Fruit fly (Drosophila melanogaster) whole organism, wandering third instar larva: Measurements from ENCODE around the gene CG3436.

ENCODE experiments used
- Abd-B ChIP-seq: fragments of >200 bp; optimal IDR thresholded peaks from 2 replicates; lab custom pipeline; 2017; ENCODE audit warnings: missing biosample characterization, missing genetic modification characterization
- CG32264 ChIP-seq: fragments of 200-800 bp; sonication (Bioruptor generic); optimal IDR thresholded peaks from 2 replicates; lab custom pipeline; 2016; ENCODE audit warnings: missing biosample characterization, missing genetic modification characterization
- CG9705 ChIP-seq: fragments of 200-800 bp; sonication (Bioruptor generic); optimal IDR thresholded peaks from 2 replicates; lab custom pipeline; 2018; ENCODE audit warnings: missing biosample characterization, mild to moderate bottlenecking, missing genetic modification characterization
- Dif ChIP-seq: fragments of 200-275, 200-300 bp; sonication (Bioruptor generic); optimal IDR thresholded peaks from 2 replicates; lab custom pipeline; 2018; ENCODE audit warnings: missing biosample characterization, missing genetic modification characterization; ENCODE audit not compliant: partially characterized antibody
- GATAd ChIP-seq: sonication (Bioruptor generic); optimal IDR thresholded peaks from 2 replicates; lab custom pipeline; 2016; ENCODE audit warnings: missing biosample characterization, missing genetic modification characterization
- HLH106 ChIP-seq: fragments of 200-800 bp; optimal IDR thresholded peaks from 3 replicates; lab custom pipeline; 2019; ENCODE audit warnings: missing biosample characterization, mild to moderate bottlenecking, missing genetic modification characterization, moderate library complexity
- Hnf4 ChIP-seq: fragments of 200-800 bp; sonication (Bioruptor generic); optimal IDR thresholded peaks from 2 replicates; lab custom pipeline; 2016; ENCODE audit warnings: missing biosample characterization, mild to moderate bottlenecking, missing genetic modification characterization
- Hr78 ChIP-seq: fragments of >200 bp; optimal IDR thresholded peaks from 2 replicates; lab custom pipeline; 2017; ENCODE audit warnings: missing biosample characterization, missing genetic modification characterization
- Hr83 ChIP-seq: fragments of 200-300 bp; sonication (Bioruptor generic); optimal IDR thresholded peaks from 2 replicates; lab custom pipeline; 2016; ENCODE audit warnings: missing biosample characterization, mild to moderate bottlenecking, missing genetic modification characterization, moderate library complexity; ENCODE audit not compliant: poor library complexity, severe bottlenecking
- Jra ChIP-seq: sonication (Bioruptor generic); optimal IDR thresholded peaks from 2 replicates; lab custom pipeline; 2016; ENCODE audit warnings: missing biosample characterization, missing genetic modification characterization
- Mio ChIP-seq: sonication (Bioruptor generic); optimal IDR thresholded peaks from 2 replicates; lab custom pipeline; 2016; ENCODE audit warnings: missing biosample characterization, missing genetic modification characterization
- Myc ChIP-seq: fragments of >200 bp; optimal IDR thresholded peaks from 2 replicates; lab custom pipeline; 2017
- N ChIP-seq: fragments of >200 bp; optimal IDR thresholded peaks from 2 replicates; lab custom pipeline; 2018; ENCODE audit warnings: missing biosample characterization, missing external identifiers, missing genetic modification characterization
- OdsH ChIP-seq: fragments of 200-800 bp; sonication (Bioruptor generic); optimal IDR thresholded peaks from 2 replicates; lab custom pipeline; 2016; ENCODE audit warnings: missing biosample characterization, mild to moderate bottlenecking, missing genetic modification characterization
- Rel ChIP-seq, 2 experiments: fragments of 200-800 bp; sonication (Bioruptor generic) in 1 of 2; optimal IDR thresholded peaks; 2 replicates in 1 of 2; 3 replicates in 1 of 2; lab custom pipeline; 2016 to 2019; ENCODE audit warnings: mild to moderate bottlenecking in 2 of 2, missing biosample characterization in 2 of 2, missing genetic modification characterization in 2 of 2, moderate library complexity in 1 of 2
- Sp1 ChIP-seq: fragments of 200-800 bp; sonication (Bioruptor generic); optimal IDR thresholded peaks from 3 replicates; lab custom pipeline; 2019; ENCODE audit warnings: missing biosample characterization, mild to moderate bottlenecking, missing genetic modification characterization, moderate library complexity
- Vsx2 ChIP-seq: fragments of 200-300, 225-300 bp; sonication (Bioruptor generic); optimal IDR thresholded peaks from 2 replicates; lab custom pipeline; 2018; ENCODE audit warnings: missing biosample characterization, missing genetic modification characterization; ENCODE audit not compliant: partially characterized antibody
- br ChIP-seq: fragments of 200-800 bp; sonication (Bioruptor generic); optimal IDR thresholded peaks from 2 replicates; lab custom pipeline; 2016; ENCODE audit warnings: missing biosample characterization, missing genetic modification characterization
- dl ChIP-seq, 2 experiments: fragments of 175-275, 200-275 bp in 1 of 2; fragments of 200-275 bp in 1 of 2; sonication (Bioruptor generic); optimal IDR thresholded peaks; lab custom pipeline; 2018; ENCODE audit warnings: mild to moderate bottlenecking in 2 of 2, missing biosample characterization in 2 of 2, missing genetic modification characterization in 2 of 2, moderate library complexity in 2 of 2; ENCODE audit not compliant: partially characterized antibody in 2 of 2, insufficient read depth in 1 of 2
- dmrt93B ChIP-seq: fragments of 200-800 bp; sonication (Bioruptor generic); optimal IDR thresholded peaks from 2 replicates; lab custom pipeline; 2018; ENCODE audit warnings: missing biosample characterization, mild to moderate bottlenecking, missing genetic modification characterization
- dsf ChIP-seq: sonication (Bioruptor generic); optimal IDR thresholded peaks from 2 replicates; lab custom pipeline; 2016; ENCODE audit warnings: missing biosample characterization, missing genetic modification characterization, borderline replicate concordance
- ey ChIP-seq: fragments of 200-800 bp; sonication (Bioruptor generic); optimal IDR thresholded peaks from 2 replicates; lab custom pipeline; 2016; ENCODE audit warnings: missing biosample characterization, missing genetic modification characterization
- foxo ChIP-seq, 2 experiments: fragments of 200-800 bp; sonication (Bioruptor generic); optimal IDR thresholded peaks; 2 replicates in 1 of 2; 3 replicates in 1 of 2; lab custom pipeline; 2016 to 2017; ENCODE audit warnings: missing biosample characterization in 2 of 2, missing genetic modification characterization in 2 of 2
- fru ChIP-seq: fragments of 200-800 bp; sonication (Bioruptor generic); optimal IDR thresholded peaks from 3 replicates; lab custom pipeline; 2016; ENCODE audit warnings: missing biosample characterization, mild to moderate bottlenecking, missing genetic modification characterization
- h ChIP-seq: fragments of 200-800 bp; sonication (Bioruptor generic); optimal IDR thresholded peaks from 3 replicates; lab custom pipeline; 2016; ENCODE audit warnings: missing biosample characterization, mild to moderate bottlenecking, missing genetic modification characterization
- jim ChIP-seq: fragments of 175-275, 200-325 bp; sonication (Bioruptor generic); optimal IDR thresholded peaks from 2 replicates; lab custom pipeline; 2016; ENCODE audit warnings: missing biosample characterization, mild to moderate bottlenecking, missing genetic modification characterization
- lola ChIP-seq: fragments of >200 bp; optimal IDR thresholded peaks from 2 replicates; lab custom pipeline; 2017; ENCODE audit warnings: missing biosample characterization, missing genetic modification characterization
- pan ChIP-seq: fragments of >200 bp; optimal IDR thresholded peaks from 2 replicates; lab custom pipeline; 2017
- psq ChIP-seq: fragments of 200-800 bp; sonication (Bioruptor generic); optimal IDR thresholded peaks from 3 replicates; lab custom pipeline; 2017; ENCODE audit warnings: missing biosample characterization, mild to moderate bottlenecking, missing genetic modification characterization, moderate library complexity
- rgr ChIP-seq: fragments of 200-800 bp; sonication (Bioruptor generic); optimal IDR thresholded peaks from 3 replicates; lab custom pipeline; 2016; ENCODE audit warnings: missing biosample characterization, mild to moderate bottlenecking, missing genetic modification characterization
- sv ChIP-seq: fragments of 200-800 bp; sonication (Bioruptor generic); optimal IDR thresholded peaks from 3 replicates; lab custom pipeline; 2016; ENCODE audit warnings: missing biosample characterization, missing genetic modification characterization
- tai ChIP-seq: sonication (Bioruptor generic); optimal IDR thresholded peaks from 2 replicates; lab custom pipeline; 2016; ENCODE audit warnings: missing biosample characterization, missing genetic modification characterization
- usp ChIP-seq: fragments of >200 bp; optimal IDR thresholded peaks from 2 replicates; lab custom pipeline; 2017; ENCODE audit warnings: missing biosample characterization, missing genetic modification characterization
- woc ChIP-seq: sonication (Bioruptor generic); optimal IDR thresholded peaks from 2 replicates; lab custom pipeline; 2016; ENCODE audit warnings: missing biosample characterization, mild to moderate bottlenecking, missing genetic modification characterization

The CG3436 gene

DNA sequence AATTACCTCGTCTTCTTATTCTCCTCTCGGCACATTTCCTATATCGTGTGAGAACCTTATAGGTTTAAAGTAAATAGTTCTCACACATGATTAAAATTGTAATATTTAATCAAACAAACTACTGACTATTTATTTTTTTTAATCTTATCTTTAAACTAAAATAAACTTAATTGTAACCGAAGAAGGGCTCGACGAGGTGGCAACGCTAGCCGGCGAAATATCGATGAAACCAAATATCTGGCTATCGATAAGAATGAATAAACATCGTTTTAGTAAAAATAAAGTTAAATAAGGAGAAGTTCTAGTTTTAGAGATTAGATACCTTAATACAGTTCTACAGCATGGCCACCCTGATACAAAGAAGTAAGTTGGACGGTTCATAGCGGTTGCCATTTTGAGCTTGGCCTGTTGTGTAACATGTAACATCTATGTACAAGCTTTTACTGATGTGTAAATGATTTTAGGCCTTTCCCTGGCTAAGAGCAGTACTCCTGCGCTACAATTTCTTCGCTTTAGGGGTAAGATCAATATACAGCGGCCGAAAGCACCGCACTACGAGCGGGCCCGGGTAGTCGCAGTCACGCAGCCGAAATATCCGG is 47.8 kb downstream of the CG3436 start, which contains the start of gene mRpL10:
Gene mRpL10, plus strand, starts transcription at position 251 of the 599 bp plus-strand sequence.
- TF ChIP-seq jim (GFP tag; lab: Kevin White, UChicago) (no peak), Hr83 (GFP tag; lab: Kevin White, UChicago) (peak; percentile 48), Abd-B (GFP tag; lab: Kevin White, UChicago) (no peak), h (no peak), lola (no peak), woc (GFP tag; lab: Kevin White, UChicago) (no peak), Jra (GFP tag; lab: Kevin White, UChicago) (peak; percentile 34), br (GFP tag; lab: Kevin White, UChicago) (no peak), sv (peak; percentile 33), CG9705 (GFP tag; lab: Kevin White, UChicago) (peak; percentile 37), Hr78 (GFP tag; lab: Kevin White, UChicago) (no peak), psq (GFP tag; lab: Kevin White, UChicago) (peak; percentile 41), foxo (GFP tag; optimal IDR thresholded peaks at IDR 0.05; lab: Kevin White, UChicago) (peak in 1 of 2 experiments; percentile 63), OdsH (GFP tag; lab: Kevin White, UChicago) (peak; percentile 57), tai (no peak), fru (no peak), rgr (GFP tag; lab: Kevin White, UChicago) (no peak), HLH106 (peak; percentile 48), N (no peak), Rel (GFP tag; optimal IDR thresholded peaks at IDR 0.05; lab: Kevin White, UChicago) (no peak), Rel (tag; optimal IDR thresholded peaks at IDR 0.05; lab: Kevin White, UChicago) (peak; percentile 53), dsf (GFP tag; lab: Kevin White, UChicago) (no peak), pan (no peak), CG32264 (no peak), Vsx2 (GFP tag; lab: Kevin White, UChicago) (no peak), Hnf4 (GFP tag; lab: Kevin White, UChicago) (no peak), Myc (lab: Kevin White, UChicago) (no peak)

DNA sequence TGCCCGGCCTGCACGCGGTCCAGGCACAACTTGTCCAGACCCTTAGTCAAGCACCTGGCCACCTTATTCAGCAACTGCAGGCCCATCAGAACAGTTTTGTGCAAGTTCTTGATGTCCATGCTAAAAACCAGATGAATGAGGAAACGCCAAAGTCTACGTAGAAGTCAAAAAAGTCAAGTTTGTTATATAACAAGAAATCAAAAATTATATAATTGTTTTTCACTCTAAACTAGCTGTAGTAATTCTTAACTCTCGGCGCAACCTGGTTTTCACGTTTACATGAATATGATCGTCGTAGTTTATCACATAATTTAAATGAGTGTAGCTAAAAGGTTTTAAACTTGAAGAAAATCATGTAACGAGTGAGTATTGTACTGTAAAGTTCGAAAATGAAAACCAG is 48.7 kb downstream of the CG3436 start:
- TF ChIP-seq sv: no peak
- no peak for TF ChIP-seq foxo (GFP tag; optimal IDR thresholded peaks at IDR 0.05; lab: Kevin White, UChicago)
- no peak for TF ChIP-seq Hr83 (GFP tag; lab: Kevin White, UChicago)
- TF ChIP-seq jim (GFP tag; lab: Kevin White, UChicago): no peak
- TF ChIP-seq fru: no peak
- no peak for TF ChIP-seq OdsH (GFP tag; lab: Kevin White, UChicago)
- TF ChIP-seq psq (GFP tag; lab: Kevin White, UChicago): no peak
- TF ChIP-seq GATAd (GFP tag; lab: Kevin White, UChicago): no peak
- TF ChIP-seq Mio (GFP tag; lab: Kevin White, UChicago): no peak

DNA sequence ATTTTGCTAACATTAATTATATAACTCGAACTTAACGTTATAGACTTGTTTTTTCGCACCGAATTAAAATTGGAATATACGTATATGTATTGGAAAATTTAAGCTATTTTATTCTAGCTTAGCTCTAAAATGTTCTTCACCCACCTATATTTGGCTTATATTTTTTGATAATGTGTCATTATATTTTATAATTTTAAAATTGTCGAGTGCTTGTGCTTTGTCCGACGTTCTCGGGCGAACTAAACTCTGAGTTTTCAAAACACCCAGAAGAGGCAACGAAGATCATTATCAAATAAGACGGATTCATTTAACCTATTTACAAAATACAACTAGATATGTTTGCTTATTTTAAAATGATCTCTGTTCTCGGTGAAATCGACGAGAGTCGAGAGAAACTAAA is 50.7 kb downstream of the CG3436 start:
- TF ChIP-seq Hr78 (GFP tag; lab: Kevin White, UChicago) (no peak), lola (no peak), OdsH (GFP tag; lab: Kevin White, UChicago) (no peak), Myc (lab: Kevin White, UChicago) (no peak), Jra (GFP tag; lab: Kevin White, UChicago) (no peak), dl (GFP tag; optimal IDR thresholded peaks at IDR 0.05; lab: Kevin White, UChicago; ENCODE audit: insufficient read depth in 1 of 2, partially characterized antibody in 2 of 2) (no peak), Hnf4 (GFP tag; lab: Kevin White, UChicago) (no peak), jim (GFP tag; lab: Kevin White, UChicago) (no peak), br (GFP tag; lab: Kevin White, UChicago) (no peak), ey (GFP tag; lab: Kevin White, UChicago) (no peak), CG32264 (no peak), Dif (no peak), usp (GFP tag; lab: Kevin White, UChicago) (no peak), woc (GFP tag; lab: Kevin White, UChicago) (no peak), dmrt93B (GFP tag; lab: Kevin White, UChicago) (no peak), pan (no peak), Rel (GFP tag; optimal IDR thresholded peaks at IDR 0.05; lab: Kevin White, UChicago) (no peak), Rel (tag; optimal IDR thresholded peaks at IDR 0.05; lab: Kevin White, UChicago) (no peak), Sp1 (GFP tag; lab: Kevin White, UChicago) (no peak), Vsx2 (GFP tag; lab: Kevin White, UChicago) (no peak)
